Worm (Caenorhabditis elegans) whole organism, L1 larva: Measurements from ENCODE around the gene C49F8.14.

Experiments
- blmp-1 ChIP-seq: fragments of 150-350 bp; optimal IDR thresholded peaks from 2 replicates; lab custom pipeline; 2014; ENCODE audit warnings: missing biosample characterization, missing genetic modification characterization
- dpl-1 ChIP-seq, 3 experiments: fragments of 150-350 bp in 2 of 3; sonication (generic microtip) in 1 of 3; optimal IDR thresholded peaks; 2 replicates each; lab custom pipeline; 2014 to 2017; ENCODE audit warnings: missing biosample characterization in 3 of 3, missing genetic modification characterization in 3 of 3, missing genetic modification reagents in 3 of 3
- fos-1 ChIP-seq: fragments of 150-350 bp; optimal IDR thresholded peaks from 2 replicates; lab custom pipeline; 2014; ENCODE audit warnings: missing biosample characterization, missing genetic modification characterization
- lin-15B ChIP-seq: fragments of 150-350 bp; sonication (generic microtip); optimal IDR thresholded peaks from 3 replicates; lab custom pipeline; 2014; ENCODE audit warnings: missing biosample characterization, missing genetic modification characterization
- mab-9 ChIP-seq: fragments of 200-800 bp; sonication (Bioruptor generic); IDR thresholded peaks from 2 replicates; pipeline ENCODE4 v1.3.6; 2022; ENCODE audit warnings: missing genetic modification reagents, missing genetic modification characterization, missing compliant biosample characterization
- nhr-12 ChIP-seq: sonication (generic microtip); optimal IDR thresholded peaks from 2 replicates; lab custom pipeline; 2017; ENCODE audit warnings: missing biosample characterization, missing genetic modification characterization
- nhr-76 ChIP-seq: sonication (generic microtip); optimal IDR thresholded peaks from 2 replicates; lab custom pipeline; 2017; ENCODE audit warnings: missing biosample characterization, missing genetic modification characterization
- nhr-84 ChIP-seq: sonication (generic microtip); optimal IDR thresholded peaks from 2 replicates; lab custom pipeline; 2017; ENCODE audit warnings: missing biosample characterization, missing genetic modification characterization
- nhr-90 ChIP-seq: sonication (generic microtip); optimal IDR thresholded peaks from 2 replicates; lab custom pipeline; 2016; ENCODE audit warnings: mild to moderate bottlenecking, missing genetic modification characterization, missing compliant biosample characterization; ENCODE audit not compliant: poor library complexity

DNA sequence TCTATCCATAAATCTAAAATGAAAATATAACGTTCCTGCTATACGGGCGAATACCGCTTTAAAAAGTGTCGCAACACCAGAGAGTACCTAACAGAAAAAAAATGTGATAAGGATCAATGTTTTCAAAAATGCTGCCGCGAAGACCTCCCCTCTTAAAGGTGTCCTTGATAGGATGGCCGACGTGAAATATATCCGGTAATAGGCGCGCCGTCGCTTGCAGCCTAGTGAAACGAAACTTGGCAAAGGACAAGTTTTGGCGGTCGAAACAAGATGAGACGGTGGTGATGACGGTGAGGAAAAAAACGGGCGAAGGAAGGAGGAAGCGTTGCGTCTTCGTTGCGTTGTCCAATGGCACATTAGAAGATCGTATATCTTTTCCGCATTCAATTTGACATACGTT is 12.1 kb upstream of the C49F8.14 start:
- TF ChIP-seq nhr-90 (no peak), nhr-12 (tag; lab: Kevin White, UChicago) (no peak), fos-1 (tag; lab: Kevin White, UChicago) (no peak), nhr-76 (tag; lab: Kevin White, UChicago) (no peak), nhr-84 (tag; lab: Kevin White, UChicago) (no peak), mab-9 (GFP tag; lab: Robert Waterston, UW) (no peak), blmp-1 (tag; lab: Kevin White, UChicago) (peak; percentile 67), dpl-1 (GFP tag; optimal IDR thresholded peaks at IDR 0.05; lab: Kevin White, UChicago) (no peak), lin-15B (tag; lab: Kevin White, UChicago) (no peak)
